Worm (Caenorhabditis elegans) whole organism, mixed stage, embryonic: ENCODE data around the gene fezf-1.

Experiments used
- elt-3 ChIP-seq: fragments of 150-350 bp; optimal IDR thresholded peaks from 2 replicates; lab custom pipeline; 2014; ENCODE audit warnings: missing biosample characterization, missing genetic modification characterization
- lin-13 ChIP-seq: fragments of 150-350 bp; optimal IDR thresholded peaks from 2 replicates; lab custom pipeline; 2014; ENCODE audit warnings: missing biosample characterization, missing genetic modification characterization
- lsy-2 ChIP-seq: fragments of 150-350 bp; optimal IDR thresholded peaks from 2 replicates; lab custom pipeline; 2014; ENCODE audit warnings: missing biosample characterization, missing genetic modification characterization
- mep-1 ChIP-seq: fragments of 150-350 bp; optimal IDR thresholded peaks from 2 replicates; lab custom pipeline; 2017; ENCODE audit warnings: missing biosample characterization, missing genetic modification reagents, missing genetic modification characterization, inconsistent platforms
- unc-62 ChIP-seq: fragments of 150-350 bp; optimal IDR thresholded peaks from 2 replicates; lab custom pipeline; 2014; ENCODE audit warnings: missing biosample characterization, missing genetic modification reagents, missing genetic modification characterization

- TF ChIP-seq lsy-2 (no peak), lin-13 (tag; lab: Kevin White, UChicago) (no peak), mep-1 (no peak), elt-3 (no peak), unc-62 (GFP tag; lab: Kevin White, UChicago) (no peak)
These were observed 8.2 kb downstream of the fezf-1 start, which contains the start of gene Y38H8A.2 for ce11 chrIV:13474132-13474531.
